Worm (Caenorhabditis elegans) whole organism, L1 larva: Measurements from ENCODE around the gene hda-11.
A peak's percentile ranks its signal among the peaks of the same experiment; 100 is the strongest.

Source experiments
- C16A3.4 ChIP-seq: fragments of 150-350 bp; optimal IDR thresholded peaks from 2 replicates; lab custom pipeline; 2014; ENCODE audit warnings: missing biosample characterization, missing genetic modification characterization
- F16B12.6 ChIP-seq: fragments of 150-350 bp; optimal IDR thresholded peaks from 2 replicates; lab custom pipeline; 2014; ENCODE audit warnings: missing biosample characterization, missing genetic modification characterization
- aha-1 ChIP-seq: fragments of 150-350 bp; optimal IDR thresholded peaks from 2 replicates; lab custom pipeline; 2014; ENCODE audit warnings: missing biosample characterization, missing genetic modification characterization
- aly-2 ChIP-seq: fragments of 150-350 bp; optimal IDR thresholded peaks from 2 replicates; lab custom pipeline; 2014; ENCODE audit warnings: missing biosample characterization, missing genetic modification characterization
- ama-1 ChIP-seq: fragments of 150-350 bp; optimal IDR thresholded peaks from 2 replicates; lab custom pipeline; 2014
- blmp-1 ChIP-seq: fragments of 150-350 bp; optimal IDR thresholded peaks from 2 replicates; lab custom pipeline; 2014; ENCODE audit warnings: missing biosample characterization, missing genetic modification characterization
- ceh-63 ChIP-seq: fragments of 200-800 bp; sonication (Bioruptor generic); optimal IDR thresholded peaks from 2 replicates; lab custom pipeline; 2018; ENCODE audit warnings: mild to moderate bottlenecking, missing genetic modification characterization, missing compliant biosample characterization
- ceh-8 ChIP-seq: fragments of 200-800 bp; sonication (Bioruptor generic); optimal IDR thresholded peaks from 2 replicates; lab custom pipeline; 2018; ENCODE audit warnings: mild to moderate bottlenecking, missing genetic modification characterization, moderate library complexity, missing compliant biosample characterization
- ceh-82 ChIP-seq, 3 experiments: fragments of 150-350 bp in 1 of 3; sonication (generic microtip) in 2 of 3; optimal IDR thresholded peaks; 2 replicates each; lab custom pipeline; 2014 to 2017; ENCODE audit warnings: missing biosample characterization in 3 of 3, missing genetic modification characterization in 3 of 3
- ceh-88 ChIP-seq: fragments of 200-800 bp; sonication (Bioruptor generic); IDR thresholded peaks from 2 replicates; pipeline ENCODE4 v1.3.6; 2022; ENCODE audit warnings: missing genetic modification characterization, missing compliant biosample characterization
- ceh-90 ChIP-seq: sonication (generic microtip); optimal IDR thresholded peaks from 2 replicates; lab custom pipeline; 2016; ENCODE audit warnings: missing genetic modification characterization, missing compliant biosample characterization
- dpl-1 ChIP-seq, 3 experiments: fragments of 150-350 bp in 2 of 3; sonication (generic microtip) in 1 of 3; optimal IDR thresholded peaks; 2 replicates each; lab custom pipeline; 2014 to 2017; ENCODE audit warnings: missing biosample characterization in 3 of 3, missing genetic modification characterization in 3 of 3, missing genetic modification reagents in 3 of 3
- dsc-1 ChIP-seq: sonication (generic microtip); optimal IDR thresholded peaks from 2 replicates; lab custom pipeline; 2016; ENCODE audit warnings: mild to moderate bottlenecking, missing genetic modification characterization, missing compliant biosample characterization
- efl-1 ChIP-seq, 4 experiments: fragments of 150-350 bp; optimal IDR thresholded peaks in 3 of 4; peaks in 1 of 4; 1 replicate in 1 of 4; 2 replicates in 3 of 4; lab custom pipeline; 2014; ENCODE audit warnings: missing biosample characterization in 2 of 4, missing genetic modification characterization in 2 of 4, missing genetic modification reagents in 2 of 4
- efl-3 ChIP-seq: fragments of 200-800 bp; sonication (Bioruptor generic); optimal IDR thresholded peaks from 2 replicates; lab custom pipeline; 2018; ENCODE audit warnings: mild to moderate bottlenecking, missing genetic modification characterization, missing compliant biosample characterization
- egl-13 ChIP-seq: sonication (generic microtip); optimal IDR thresholded peaks from 2 replicates; lab custom pipeline; 2016; ENCODE audit warnings: missing genotype, missing genetic modification reagents, missing genetic modification characterization, missing compliant biosample characterization
- egl-27 ChIP-seq, 2 experiments: fragments of 150-350 bp in 1 of 2; sonication (generic microtip); optimal IDR thresholded peaks; 3 replicates each; lab custom pipeline; 2017 to 2018; ENCODE audit warnings: missing biosample characterization in 2 of 2, missing genetic modification characterization in 2 of 2, missing genetic modification reagents in 2 of 2
- elt-3 ChIP-seq, 6 experiments: fragments of 150-350 bp in 1 of 6; sonication (generic microtip); optimal IDR thresholded peaks; 2 replicates each; lab custom pipeline; 2017 to 2018; ENCODE audit warnings: missing biosample characterization in 6 of 6, missing genetic modification characterization in 6 of 6, inconsistent platforms in 1 of 6
- fos-1 ChIP-seq: fragments of 150-350 bp; optimal IDR thresholded peaks from 2 replicates; lab custom pipeline; 2014; ENCODE audit warnings: missing biosample characterization, missing genetic modification characterization
- grh-1 ChIP-seq: fragments of 200-800 bp; sonication (Bioruptor generic); IDR thresholded peaks from 2 replicates; pipeline ENCODE4 v1.3.6; 2022; ENCODE audit warnings: missing genetic modification reagents, missing genetic modification characterization, missing compliant biosample characterization
- hlh-17 ChIP-seq: fragments of 200-800 bp; sonication (Bioruptor generic); optimal IDR thresholded peaks from 2 replicates; lab custom pipeline; 2018; ENCODE audit warnings: missing genetic modification characterization, mild to moderate bottlenecking, missing compliant biosample characterization, moderate library complexity, borderline replicate concordance
- hlh-4 ChIP-seq: sonication (generic microtip); optimal IDR thresholded peaks from 2 replicates; lab custom pipeline; 2016; ENCODE audit warnings: mild to moderate bottlenecking, missing genetic modification characterization, missing compliant biosample characterization
- hpl-2 ChIP-seq: fragments of 150-350 bp; optimal IDR thresholded peaks from 2 replicates; lab custom pipeline; 2014; ENCODE audit warnings: missing biosample characterization, missing genetic modification reagents, missing genetic modification characterization
- isw-1 ChIP-seq: fragments of 200-800 bp; sonication (Bioruptor generic); IDR thresholded peaks from 2 replicates; pipeline ENCODE4 v1.3.6; 2022; ENCODE audit warnings: missing genetic modification characterization, missing compliant biosample characterization
- lin-13 ChIP-seq: fragments of 150-350 bp; optimal IDR thresholded peaks from 2 replicates; lab custom pipeline; 2014; ENCODE audit warnings: missing biosample characterization, missing genetic modification reagents, missing genetic modification characterization
- lin-35 ChIP-seq, 2 experiments: fragments of 150-350 bp; optimal IDR thresholded peaks; 2 replicates each; lab custom pipeline; 2014; ENCODE audit warnings: missing biosample characterization in 2 of 2, missing genetic modification characterization in 2 of 2, missing genetic modification reagents in 2 of 2
- lin-39 ChIP-seq: fragments of 150-350 bp; optimal IDR thresholded peaks from 2 replicates; lab custom pipeline; 2014; ENCODE audit warnings: missing biosample characterization, missing genetic modification reagents, missing genetic modification characterization
- lsy-2 ChIP-seq, 2 experiments: fragments of 150-350 bp; optimal IDR thresholded peaks; 2 replicates each; lab custom pipeline; 2014; ENCODE audit warnings: missing biosample characterization in 2 of 2, missing genetic modification characterization in 2 of 2
- mab-9 ChIP-seq: fragments of 200-800 bp; sonication (Bioruptor generic); IDR thresholded peaks from 2 replicates; pipeline ENCODE4 v1.3.6; 2022; ENCODE audit warnings: missing genetic modification reagents, missing genetic modification characterization, missing compliant biosample characterization
- mdl-1 ChIP-seq, 2 experiments: fragments of 150-350 bp; optimal IDR thresholded peaks; 2 replicates each; lab custom pipeline; 2014 to 2017; ENCODE audit warnings: missing biosample characterization in 2 of 2, missing genetic modification characterization in 2 of 2, inconsistent platforms in 1 of 2
- mep-1 ChIP-seq: fragments of 150-350 bp; optimal IDR thresholded peaks from 2 replicates; lab custom pipeline; 2014; ENCODE audit warnings: missing biosample characterization, missing genetic modification characterization
- nhr-11 ChIP-seq: fragments of 150-350 bp; optimal IDR thresholded peaks from 2 replicates; lab custom pipeline; 2014; ENCODE audit warnings: missing biosample characterization, missing genetic modification characterization
- nhr-237 ChIP-seq: fragments of 150-350 bp; optimal IDR thresholded peaks from 2 replicates; lab custom pipeline; 2014; ENCODE audit warnings: missing biosample characterization, missing genetic modification characterization
- nhr-47 ChIP-seq: sonication (generic microtip); optimal IDR thresholded peaks from 2 replicates; lab custom pipeline; 2016; ENCODE audit warnings: mild to moderate bottlenecking, missing genetic modification characterization, moderate library complexity, missing compliant biosample characterization
- nhr-71 ChIP-seq: sonication (generic microtip); optimal IDR thresholded peaks from 2 replicates; lab custom pipeline; 2016; ENCODE audit warnings: mild to moderate bottlenecking, missing genetic modification characterization, moderate library complexity, missing compliant biosample characterization
- nhr-84 ChIP-seq: sonication (generic microtip); optimal IDR thresholded peaks from 2 replicates; lab custom pipeline; 2017; ENCODE audit warnings: missing biosample characterization, missing genetic modification characterization
- nhr-85 ChIP-seq: sonication (generic microtip); peaks from one replicate; lab custom pipeline; 2016; ENCODE audit warnings: missing genetic modification characterization, inconsistent platforms, missing compliant biosample characterization
- pax-3 ChIP-seq: fragments of 200-800 bp; sonication (Bioruptor generic); optimal IDR thresholded peaks from 2 replicates; lab custom pipeline; 2018; ENCODE audit warnings: mild to moderate bottlenecking, missing genetic modification characterization, moderate library complexity, missing compliant biosample characterization
- pqm-1 ChIP-seq: sonication (generic microtip); optimal IDR thresholded peaks from 3 replicates; lab custom pipeline; 2017; ENCODE audit warnings: missing biosample characterization, missing genetic modification characterization
- rnt-1 ChIP-seq: sonication (generic microtip); optimal IDR thresholded peaks from 2 replicates; lab custom pipeline; 2016; ENCODE audit warnings: mild to moderate bottlenecking, missing genetic modification characterization, moderate library complexity, missing compliant biosample characterization
- skn-1 ChIP-seq: fragments of 150-350 bp; optimal IDR thresholded peaks from 2 replicates; lab custom pipeline; 2014; ENCODE audit warnings: missing biosample characterization, missing genetic modification characterization
- snpc-4 ChIP-seq: fragments of 150-350 bp; optimal IDR thresholded peaks from 2 replicates; lab custom pipeline; 2014; ENCODE audit warnings: missing biosample characterization, missing genetic modification characterization
- snu-23 ChIP-seq: sonication (generic microtip); optimal IDR thresholded peaks from 2 replicates; lab custom pipeline; 2016; ENCODE audit warnings: missing genetic modification characterization, missing compliant biosample characterization
- sptf-1 ChIP-seq: fragments of 150-350 bp; optimal IDR thresholded peaks from 2 replicates; lab custom pipeline; 2014; ENCODE audit warnings: missing biosample characterization, missing genetic modification characterization
- sup-37 ChIP-seq: fragments of 200-800 bp; sonication (Bioruptor generic); optimal IDR thresholded peaks from 2 replicates; lab custom pipeline; 2018; ENCODE audit warnings: mild to moderate bottlenecking, missing genetic modification characterization, missing compliant biosample characterization
- swsn-7 ChIP-seq: sonication (generic microtip); optimal IDR thresholded peaks from 2 replicates; lab custom pipeline; 2016; ENCODE audit warnings: missing genetic modification characterization, missing compliant biosample characterization
- tbx-2 ChIP-seq: sonication (generic microtip); optimal IDR thresholded peaks from 2 replicates; lab custom pipeline; 2016; ENCODE audit warnings: missing genetic modification characterization, missing compliant biosample characterization
- tlp-1 ChIP-seq: fragments of 150-350 bp; optimal IDR thresholded peaks from 2 replicates; lab custom pipeline; 2014; ENCODE audit warnings: missing biosample characterization, missing genetic modification characterization
- unc-62 ChIP-seq: fragments of 150-350 bp; optimal IDR thresholded peaks from 2 replicates; lab custom pipeline; 2014; ENCODE audit warnings: missing biosample characterization, missing genetic modification reagents, missing genetic modification characterization
- unc-86 ChIP-seq: sonication (generic microtip); optimal IDR thresholded peaks from 2 replicates; lab custom pipeline; 2016; ENCODE audit warnings: missing genetic modification characterization, missing compliant biosample characterization
- vab-15 ChIP-seq: sonication (generic microtip); optimal IDR thresholded peaks from 2 replicates; lab custom pipeline; 2017; ENCODE audit warnings: missing genotype, mild to moderate bottlenecking, missing genetic modification characterization, missing compliant biosample characterization
- xbp-1 ChIP-seq: sonication (generic microtip); optimal IDR thresholded peaks from 2 replicates; lab custom pipeline; 2016; ENCODE audit warnings: missing genetic modification characterization, missing compliant biosample characterization
- zip-4 ChIP-seq: fragments of 200-800 bp; sonication (Bioruptor generic); optimal IDR thresholded peaks from 2 replicates; lab custom pipeline; 2018; ENCODE audit warnings: mild to moderate bottlenecking, missing genetic modification characterization, moderate library complexity, missing compliant biosample characterization

hda-11 gene

ce11 chrV:10525902-10526301 lies at the start of gene hda-11, which contains the start of gene C35A5.8:
TSS of gene hda-11 (plus strand) at chrV:10526184.
TSS of gene C35A5.8 (minus strand) at chrV:10525908.
- TF ChIP-seq nhr-85 (tag; lab: Kevin White, UChicago) (peak; percentile 92), efl-1 (optimal IDR thresholded peaks at IDR 0.05; lab: Kevin White, UChicago) (peak; percentile 71 to 77), efl-1 (GFP tag; optimal IDR thresholded peaks at IDR 0.05 in 1 of 2; lab: Kevin White, UChicago) (peak; percentile 71 to 97), zip-4 (GFP tag; lab: Kevin White, UChicago) (peak; percentile 6), ceh-8 (GFP tag; lab: Kevin White, UChicago) (peak; percentile 7), swsn-7 (tag; lab: Kevin White, UChicago) (peak; percentile 80), elt-3 (tag; optimal IDR thresholded peaks at IDR 0.05; lab: Kevin White, UChicago) (peak in 1 of 6 experiments; percentile 22), lin-39 (peak; percentile 58), nhr-47 (peak; percentile 91), hpl-2 (GFP tag; lab: Kevin White, UChicago) (no peak), nhr-11 (no peak), lsy-2 (tag; optimal IDR thresholded peaks at IDR 0.05; lab: Kevin White, UChicago) (peak; percentile 54 to 61), ceh-63 (GFP tag; lab: Kevin White, UChicago) (peak; percentile 59), ceh-82 (tag; optimal IDR thresholded peaks at IDR 0.05; lab: Kevin White, UChicago) (peak; percentile 46 to 59 (median 51)), unc-86 (tag; lab: Kevin White, UChicago) (peak; percentile 59), egl-27 (tag; optimal IDR thresholded peaks at IDR 0.05; lab: Kevin White, UChicago) (no peak), ceh-88 (GFP tag; lab: Robert Waterston, UW) (no peak), F16B12.6 (tag; lab: Kevin White, UChicago) (no peak), C16A3.4 (peak; percentile 46), pqm-1 (tag; lab: Kevin White, UChicago) (no peak), hlh-17 (GFP tag; lab: Kevin White, UChicago) (no peak), lin-13 (GFP tag; lab: Kevin White, UChicago) (peak; percentile 36), dsc-1 (tag; lab: Kevin White, UChicago) (peak; percentile 88), mep-1 (peak; percentile 74), snu-23 (GFP tag; lab: Kevin White, UChicago) (peak; percentile 86), efl-3 (GFP tag; lab: Kevin White, UChicago) (peak; percentile 41), nhr-71 (tag; lab: Kevin White, UChicago) (peak; percentile 88), hlh-4 (tag; lab: Kevin White, UChicago) (peak; percentile 57), vab-15 (tag; lab: Kevin White, UChicago) (no peak), tbx-2 (peak; percentile 89), aha-1 (tag; lab: Kevin White, UChicago) (no peak), sptf-1 (no peak), sup-37 (peak; percentile 20), pax-3 (peak; percentile 82), fos-1 (tag; lab: Kevin White, UChicago) (peak; percentile 20), skn-1 (tag; lab: Kevin White, UChicago) (peak; percentile 52), rnt-1 (tag; lab: Kevin White, UChicago) (peak; percentile 99), grh-1 (GFP tag; lab: Robert Waterston, UW) (peak; percentile 59), blmp-1 (peak; percentile 46), aly-2 (tag; lab: Kevin White, UChicago) (no peak), nhr-237 (tag; lab: Kevin White, UChicago) (no peak), tlp-1 (tag; lab: Kevin White, UChicago) (no peak), unc-62 (no peak), egl-13 (tag; lab: Kevin White, UChicago) (peak; percentile 84), mdl-1 (tag; optimal IDR thresholded peaks at IDR 0.05; lab: Kevin White, UChicago) (peak in 1 of 2 experiments; percentile 24), xbp-1 (tag; lab: Kevin White, UChicago) (peak; percentile 80), snpc-4 (peak; percentile 58), mab-9 (GFP tag; lab: Robert Waterston, UW) (peak; percentile 70), lin-35 (GFP tag; optimal IDR thresholded peaks at IDR 0.05; lab: Kevin White, UChicago) (peak; percentile 71 to 74), isw-1 (GFP tag; lab: Robert Waterston, UW) (peak; percentile 77), ceh-90 (tag; lab: Kevin White, UChicago) (peak; percentile 94), nhr-84 (tag; lab: Kevin White, UChicago) (no peak), ama-1 (lab: Kevin White, UChicago) (no peak), dpl-1 (GFP tag; optimal IDR thresholded peaks at IDR 0.05; lab: Kevin White, UChicago) (peak; percentile 64 to 75 (median 71))
